Worm (Caenorhabditis elegans): Measurements from ENCODE around the gene fbxa-218.

The fbxa-218 gene

ce11 chrIII:12414533-12414932, 21.8 kb upstream of the fbxa-218 start:
- TF ChIP-seq ets-7 (tag; optimal IDR thresholded peaks at IDR 0.05) (no peak), B0310.2 (tag; optimal IDR thresholded peaks at IDR 0.05) (no peak), hnd-1 (tag; optimal IDR thresholded peaks at IDR 0.05) (no peak)

ce11 chrIII:12420256-12420655, 16.1 kb upstream of the fbxa-218 start:
- TF ChIP-seq tbx-11 (GFP tag; IDR thresholded peaks at IDR 0.05) (no peak), ceh-36 (tag; optimal IDR thresholded peaks at IDR 0.05) (no peak), ama-1 (optimal IDR thresholded peaks at IDR 0.05) (no peak), scrt-1 (GFP tag; IDR thresholded peaks at IDR 0.05) (no peak), B0310.2 (tag; optimal IDR thresholded peaks at IDR 0.05) (no peak), hnd-1 (tag; optimal IDR thresholded peaks at IDR 0.05) (no peak)

ce11 chrIII:12421708-12422107, 14.6 kb upstream of the fbxa-218 start, which contains the start of gene tat-1:
Gene tat-1, minus strand, starts transcription at chrIII:12421718.
- no peak for TF ChIP-seq scrt-1 (GFP tag; IDR thresholded peaks at IDR 0.05)
- TF ChIP-seq hmbx-1 (tag; optimal IDR thresholded peaks at IDR 0.05): no peak
- no peak for TF ChIP-seq pes-1 (GFP tag; IDR thresholded peaks at IDR 0.05)
- no peak for TF ChIP-seq hnd-1 (tag; optimal IDR thresholded peaks at IDR 0.05)
- TF ChIP-seq tra-4 (tag; optimal IDR thresholded peaks at IDR 0.05): no peak
- no peak for TF ChIP-seq B0310.2 (tag; optimal IDR thresholded peaks at IDR 0.05)
- no peak for TF ChIP-seq F13C5.2 (tag; optimal IDR thresholded peaks at IDR 0.05)

- no peak for TF ChIP-seq tbx-11 (GFP tag; IDR thresholded peaks at IDR 0.05)
- no peak for TF ChIP-seq ceh-36 (tag; optimal IDR thresholded peaks at IDR 0.05)
- TF ChIP-seq ama-1 (optimal IDR thresholded peaks at IDR 0.05): no peak
- TF ChIP-seq hmbx-1 (tag; optimal IDR thresholded peaks at IDR 0.05): no peak
- TF ChIP-seq pes-1 (GFP tag; IDR thresholded peaks at IDR 0.05): no peak
- TF ChIP-seq F13C5.2 (tag; optimal IDR thresholded peaks at IDR 0.05): no peak
- no peak for TF ChIP-seq sea-1 (GFP tag; conservative IDR thresholded peaks at IDR 0.05)
- TF ChIP-seq ceh-13 (GFP tag; optimal IDR thresholded peaks at IDR 0.05): no peak
- TF ChIP-seq scrt-1 (GFP tag; IDR thresholded peaks at IDR 0.05): no peak
- no peak for TF ChIP-seq ets-7 (tag; optimal IDR thresholded peaks at IDR 0.05)
- no peak for TF ChIP-seq hnd-1 (tag; optimal IDR thresholded peaks at IDR 0.05)
- no peak for TF ChIP-seq tbx-37 (GFP tag; conservative IDR thresholded peaks at IDR 0.05)
- no peak for TF ChIP-seq aly-1 (tag; optimal IDR thresholded peaks at IDR 0.05)
- no peak for TF ChIP-seq hmg-4 (GFP tag; optimal IDR thresholded peaks at IDR 0.05)
Measured at ce11 chrIII:12424066-12424465, 12.2 kb upstream of the fbxa-218 start.

ce11 chrIII:12424663-12425062, 11.7 kb upstream of the fbxa-218 start:
- TF ChIP-seq ceh-13 (GFP tag; optimal IDR thresholded peaks at IDR 0.05) (no peak), tra-4 (tag; optimal IDR thresholded peaks at IDR 0.05) (no peak), hmbx-1 (tag; optimal IDR thresholded peaks at IDR 0.05) (no peak), tbx-11 (GFP tag; IDR thresholded peaks at IDR 0.05) (no peak), flt-1 (GFP tag; IDR thresholded peaks at IDR 0.05) (no peak), B0310.2 (tag; optimal IDR thresholded peaks at IDR 0.05) (no peak)

ce11 chrIII:12425846-12426405, 10.4 kb upstream of the fbxa-218 start:
- TF ChIP-seq tbx-37 (GFP tag; conservative IDR thresholded peaks at IDR 0.05) (no peak), scrt-1 (GFP tag; IDR thresholded peaks at IDR 0.05) (no peak)

ce11 chrIII:12426558-12426957, 9.8 kb upstream of the fbxa-218 start, which contains the start of gene pie-1:
Gene pie-1, plus strand, starts transcription at chrIII:12426893.
- no peak for TF ChIP-seq tbx-37 (GFP tag; conservative IDR thresholded peaks at IDR 0.05)
- no peak for TF ChIP-seq hnd-1 (tag; optimal IDR thresholded peaks at IDR 0.05)
- no peak for TF ChIP-seq ama-1 (optimal IDR thresholded peaks at IDR 0.05)
- TF ChIP-seq hmg-4 (GFP tag; optimal IDR thresholded peaks at IDR 0.05): no peak
- no peak for TF ChIP-seq tra-4 (tag; optimal IDR thresholded peaks at IDR 0.05)
- TF ChIP-seq scrt-1 (GFP tag; IDR thresholded peaks at IDR 0.05): no peak
- TF ChIP-seq ceh-36 (tag; optimal IDR thresholded peaks at IDR 0.05): no peak
- no peak for TF ChIP-seq F13C5.2 (tag; optimal IDR thresholded peaks at IDR 0.05)
- TF ChIP-seq aly-1 (tag; optimal IDR thresholded peaks at IDR 0.05): no peak
- TF ChIP-seq hmbx-1 (tag; optimal IDR thresholded peaks at IDR 0.05): no peak
- no peak for TF ChIP-seq ets-7 (tag; optimal IDR thresholded peaks at IDR 0.05)
- TF ChIP-seq ceh-13 (GFP tag; optimal IDR thresholded peaks at IDR 0.05): no peak
- no peak for TF ChIP-seq pes-1 (GFP tag; IDR thresholded peaks at IDR 0.05)
- no peak for TF ChIP-seq flt-1 (GFP tag; IDR thresholded peaks at IDR 0.05)

- no peak for TF ChIP-seq aly-1 (tag; optimal IDR thresholded peaks at IDR 0.05)
- no peak for TF ChIP-seq ama-1 (optimal IDR thresholded peaks at IDR 0.05)
- TF ChIP-seq sea-1 (GFP tag; conservative IDR thresholded peaks at IDR 0.05): no peak
- TF ChIP-seq B0310.2 (tag; optimal IDR thresholded peaks at IDR 0.05): no peak
- TF ChIP-seq tra-4 (tag; optimal IDR thresholded peaks at IDR 0.05): no peak
- no peak for TF ChIP-seq ceh-36 (tag; optimal IDR thresholded peaks at IDR 0.05)
- no peak for TF ChIP-seq F13C5.2 (tag; optimal IDR thresholded peaks at IDR 0.05)
- TF ChIP-seq pes-1 (GFP tag; IDR thresholded peaks at IDR 0.05): no peak
- TF ChIP-seq tbx-11 (GFP tag; IDR thresholded peaks at IDR 0.05): no peak
- no peak for TF ChIP-seq hmbx-1 (tag; optimal IDR thresholded peaks at IDR 0.05)
- no peak for TF ChIP-seq hnd-1 (tag; optimal IDR thresholded peaks at IDR 0.05)
- no peak for TF ChIP-seq scrt-1 (GFP tag; IDR thresholded peaks at IDR 0.05)
- no peak for TF ChIP-seq ceh-13 (GFP tag; optimal IDR thresholded peaks at IDR 0.05)
- TF ChIP-seq ets-7 (tag; optimal IDR thresholded peaks at IDR 0.05): no peak
- TF ChIP-seq hmg-4 (GFP tag; optimal IDR thresholded peaks at IDR 0.05): no peak
- TF ChIP-seq flt-1 (GFP tag; IDR thresholded peaks at IDR 0.05): no peak
- no peak for TF ChIP-seq tbx-37 (GFP tag; conservative IDR thresholded peaks at IDR 0.05)
Measured at ce11 chrIII:12427527-12428263, 8.6 kb upstream of the fbxa-218 start.

All from whole organism, early embryonic.